Fruit fly (Drosophila melanogaster): ENCODE results near the gene Lectin-galC1.

Lectin-galC1 gene

dm6 chr2L:19388966-19389365, 28.3 kb upstream of the Lectin-galC1 start:
- TF ChIP-seq sd (tag; optimal IDR thresholded peaks at IDR 0.05) (peak; percentile 27), CG13894 (tag; optimal IDR thresholded peaks at IDR 0.05) (peak; percentile 76), vvl (GFP tag; IDR thresholded peaks at IDR 0.05) (peak; percentile 48; the same call in 1 of the 2 replicates), Ada2b (GFP tag; IDR thresholded peaks at IDR 0.05) (no peak), CG12769 (tag; optimal IDR thresholded peaks at IDR 0.05) (peak; percentile 35), abd-A (tag; optimal IDR thresholded peaks at IDR 0.05) (peak; percentile 20), so (GFP tag; IDR thresholded peaks at IDR 0.05) (no peak), Med (GFP tag) (peak; percentile 48), sens (GFP tag) (peak; percentile 54)

- TF ChIP-seq CG17385 (GFP tag; optimal IDR thresholded peaks at IDR 0.05), result no peak
- TF ChIP-seq Trl (optimal IDR thresholded peaks at IDR 0.05), result peak in 1 of 2 experiments; percentile 45
- no peak for TF ChIP-seq Trl (GFP tag; optimal IDR thresholded peaks at IDR 0.05)
- 0 out of 2 replicates have a peak, but pooled peaks have one; percentile 30 for TF ChIP-seq NFAT (GFP tag; IDR thresholded peaks at IDR 0.05)
- TF ChIP-seq lab (GFP tag; optimal IDR thresholded peaks at IDR 0.05), result peak; percentile 6
- TF ChIP-seq CG13123 (GFP tag; optimal IDR thresholded peaks at IDR 0.05), result no peak
- peak; percentile 74 for TF ChIP-seq Med (GFP tag)
- TF ChIP-seq Deaf1 (tag; optimal IDR thresholded peaks at IDR 0.05), result peak; percentile 72
- TF ChIP-seq sug (tag; optimal IDR thresholded peaks at IDR 0.05), result peak; percentile 58
- 0 out of 2 replicates have a peak, but pooled peaks have one; percentile 17 for TF ChIP-seq bbx (GFP tag; IDR thresholded peaks at IDR 0.05; ENCODE audit: partially characterized antibody)
- no peak for TF ChIP-seq tx (GFP tag; optimal IDR thresholded peaks at IDR 0.05)
- TF ChIP-seq CG34376 (GFP tag; optimal IDR thresholded peaks at IDR 0.05), result peak; percentile 80
- TF ChIP-seq CG13894 (tag; optimal IDR thresholded peaks at IDR 0.05), result peak; percentile 85
- no peak for TF ChIP-seq MESR4 (GFP tag; optimal IDR thresholded peaks at IDR 0.05)
- TF ChIP-seq CG12744 (GFP tag; optimal IDR thresholded peaks at IDR 0.05), result no peak
- 0 out of 4 replicates have a peak, but pooled peaks have one; percentile 66 for TF ChIP-seq chinmo (GFP tag; IDR thresholded peaks at IDR 0.05; ENCODE audit: partially characterized antibody)
- TF ChIP-seq CG10543 (GFP tag; optimal IDR thresholded peaks at IDR 0.05), result peak; percentile 33
- TF ChIP-seq mirr (GFP tag; optimal IDR thresholded peaks at IDR 0.05), result peak; percentile 13
- TF ChIP-seq B-H2 (GFP tag; optimal IDR thresholded peaks at IDR 0.05), result peak; percentile 48
- TF ChIP-seq CG2199 (GFP tag; IDR thresholded peaks at IDR 0.05), result 0 out of 3 replicates have a peak, but pooled peaks have one; percentile 51
- TF ChIP-seq exex (tag; optimal IDR thresholded peaks at IDR 0.05), result no peak
- 0 out of 2 replicates have a peak, but pooled peaks have one; percentile 23 for TF ChIP-seq CG9932 (GFP tag; IDR thresholded peaks at IDR 0.05)
- TF ChIP-seq CG12769 (tag; optimal IDR thresholded peaks at IDR 0.05), result peak; percentile 74
- TF ChIP-seq CG15073 (GFP tag; optimal IDR thresholded peaks at IDR 0.05), result no peak
- TF ChIP-seq z (GFP tag; IDR thresholded peaks at IDR 0.05), result peak; percentile 84
- no peak for TF ChIP-seq Elba2 (GFP tag; optimal IDR thresholded peaks at IDR 0.05)
Observed at dm6 chr2L:19389749-19390148, 27.5 kb upstream of the Lectin-galC1 start, which contains the start of gene CG17549. Gene CG17549, minus strand, starts transcription at chr2L:19390075.

- TF ChIP-seq Awh (GFP tag; IDR thresholded peaks at IDR 0.05) (no peak), nerfin-2 (GFP tag; IDR thresholded peaks at IDR 0.05; ENCODE audit: partially characterized antibody) (no peak), CoRest (tag; optimal IDR thresholded peaks at IDR 0.05) (no peak), Bteb2 (GFP tag; optimal IDR thresholded peaks at IDR 0.05) (no peak), Dek (tag; optimal IDR thresholded peaks at IDR 0.05) (peak; percentile 7), Hmr (GFP tag; optimal IDR thresholded peaks at IDR 0.05) (peak; percentile 6), CG5245 (GFP tag; optimal IDR thresholded peaks at IDR 0.05) (no peak), pho (GFP tag; optimal IDR thresholded peaks at IDR 0.05) (no peak), CHES-1-like (GFP tag; optimal IDR thresholded peaks at IDR 0.05) (no peak), E2f1 (GFP tag; IDR thresholded peaks at IDR 0.05) (no peak), so (GFP tag; IDR thresholded peaks at IDR 0.05) (no peak), chn (GFP tag; optimal IDR thresholded peaks at IDR 0.05) (no peak), fd3F (GFP tag; optimal IDR thresholded peaks at IDR 0.05) (no peak), az2 (GFP tag; optimal IDR thresholded peaks at IDR 0.05) (no peak), Atf6 (GFP tag; IDR thresholded peaks at IDR 0.05) (no peak), Deaf1 (tag; optimal IDR thresholded peaks at IDR 0.05) (no peak), sisA (GFP tag; IDR thresholded peaks at IDR 0.05) (no peak), peb (GFP tag; IDR thresholded peaks at IDR 0.05) (no peak), CG17912 (GFP tag; optimal IDR thresholded peaks at IDR 0.05) (no peak)
Observed at dm6 chr2L:19393703-19394210, 23.5 kb upstream of the Lectin-galC1 start, which contains the start of gene CG31798. Gene CG31798, plus strand, starts transcription at chr2L:19394160.

All from whole organism, embryonic.